Fruit fly (Drosophila melanogaster) whole organism: Measurements from ENCODE around the gene Mesh1.
A peak's percentile ranks its signal among the peaks of the same experiment; 100 is the strongest.

Experiments
- CG8478 ChIP-seq: fragments of >200 bp; optimal IDR thresholded peaks from 2 replicates; lab custom pipeline; 2018; ENCODE audit warnings: inconsistent platforms
- Dll ChIP-seq: fragments of >200 bp; optimal IDR thresholded peaks from 2 replicates; lab custom pipeline; 2017
- EcR ChIP-seq, 2 experiments: fragments of >200 bp; optimal IDR thresholded peaks; 2 replicates each; lab custom pipeline; 2017; ENCODE audit warnings: missing biosample characterization in 2 of 2, missing genetic modification characterization in 2 of 2, missing genetic modification reagents in 2 of 2
- pan ChIP-seq: fragments of >200 bp; optimal IDR thresholded peaks from 2 replicates; lab custom pipeline; 2017
- psq ChIP-seq: fragments of >200 bp; optimal IDR thresholded peaks from 2 replicates; lab custom pipeline; 2017
- usp ChIP-seq: fragments of >200 bp; optimal IDR thresholded peaks from 2 replicates; lab custom pipeline; 2017; ENCODE audit warnings: missing biosample characterization, missing genetic modification characterization, mixed read lengths

Mesh1 gene

dm6 chr3R:29202418-29202817, at the start of gene Mesh1:
Mesh1 (minus strand) TSS chr3R:29202525.
- TF ChIP-seq CG8478, result no peak
- TF ChIP-seq EcR (GFP tag; optimal IDR thresholded peaks at IDR 0.05; lab: Kevin White, UChicago), result no peak
- no peak for TF ChIP-seq pan (lab: Kevin White, UChicago)
- no peak for TF ChIP-seq psq (lab: Kevin White, UChicago)
- no peak for TF ChIP-seq Dll
- TF ChIP-seq usp (GFP tag; lab: Kevin White, UChicago), result no peak

- TF ChIP-seq pan (lab: Kevin White, UChicago), result no peak
- no peak for TF ChIP-seq EcR (GFP tag; optimal IDR thresholded peaks at IDR 0.05; lab: Kevin White, UChicago)
- no peak for TF ChIP-seq CG8478
- TF ChIP-seq Dll, result no peak
- TF ChIP-seq usp (GFP tag; lab: Kevin White, UChicago), result no peak
- no peak for TF ChIP-seq psq (lab: Kevin White, UChicago)
Observed at dm6 chr3R:29251418-29251817, 49.1 kb upstream of the Mesh1 start.

dm6 chr3R:29250272-29251018, 48.1 kb upstream of the Mesh1 start, which contains the start of gene SP1029:
SP1029 (minus strand) TSS chr3R:29250451.
- TF ChIP-seq EcR (GFP tag; optimal IDR thresholded peaks at IDR 0.05; lab: Kevin White, UChicago) (peak in 1 of 2 experiments; percentile 37), Dll (no peak), CG8478 (no peak), psq (lab: Kevin White, UChicago) (no peak)

- TF ChIP-seq psq (lab: Kevin White, UChicago) (no peak), pan (lab: Kevin White, UChicago) (no peak), usp (GFP tag; lab: Kevin White, UChicago) (no peak), EcR (GFP tag; optimal IDR thresholded peaks at IDR 0.05; lab: Kevin White, UChicago) (no peak), CG8478 (no peak), Dll (no peak)
Observed at dm6 chr3R:29244727-29245126, 42.4 kb upstream of the Mesh1 start, which contains the start of gene CG31445. CG31445 (minus strand) TSS chr3R:29244827.

dm6 chr3R:29238623-29239022, 36.3 kb upstream of the Mesh1 start, which contains the start of gene CG11951:
CG11951 (minus strand) TSS chr3R:29238723.
- TF ChIP-seq Dll (no peak), pan (lab: Kevin White, UChicago) (no peak), usp (GFP tag; lab: Kevin White, UChicago) (no peak), EcR (GFP tag; optimal IDR thresholded peaks at IDR 0.05; lab: Kevin White, UChicago) (no peak), CG8478 (no peak), psq (lab: Kevin White, UChicago) (no peak)

- TF ChIP-seq usp (GFP tag; lab: Kevin White, UChicago), result no peak
- TF ChIP-seq psq (lab: Kevin White, UChicago), result no peak
- TF ChIP-seq EcR (GFP tag; optimal IDR thresholded peaks at IDR 0.05; lab: Kevin White, UChicago), result no peak
- TF ChIP-seq Dll, result no peak
- no peak for TF ChIP-seq pan (lab: Kevin White, UChicago)
- TF ChIP-seq CG8478, result no peak
Observed at dm6 chr3R:29230552-29231102, 28.3 kb upstream of the Mesh1 start.

- no peak for TF ChIP-seq Dll
- TF ChIP-seq EcR (GFP tag; optimal IDR thresholded peaks at IDR 0.05; lab: Kevin White, UChicago), result no peak
- no peak for TF ChIP-seq CG8478
- TF ChIP-seq usp (GFP tag; lab: Kevin White, UChicago), result no peak
Observed at dm6 chr3R:29229958-29230357, 27.6 kb upstream of the Mesh1 start.

dm6 chr3R:29228745-29229448, 26.6 kb upstream of the Mesh1 start, which contains the start of gene Usp1:
Usp1 (plus strand) TSS chr3R:29229161.
- no peak for TF ChIP-seq psq (lab: Kevin White, UChicago)
- no peak for TF ChIP-seq Dll
- TF ChIP-seq usp (GFP tag; lab: Kevin White, UChicago), result no peak
- peak; percentile 9 for TF ChIP-seq pan (lab: Kevin White, UChicago)

dm6 chr3R:29227675-29228211, 25.4 kb upstream of the Mesh1 start, which contains the start of gene CG14507:
CG14507 (minus strand) TSS chr3R:29227725.
- no peak for TF ChIP-seq psq (lab: Kevin White, UChicago)
- TF ChIP-seq usp (GFP tag; lab: Kevin White, UChicago), result no peak
- TF ChIP-seq Dll, result no peak
- no peak for TF ChIP-seq CG8478
- no peak for TF ChIP-seq pan (lab: Kevin White, UChicago)
- no peak for TF ChIP-seq EcR (GFP tag; optimal IDR thresholded peaks at IDR 0.05; lab: Kevin White, UChicago)

- TF ChIP-seq psq (lab: Kevin White, UChicago) (no peak), Dll (no peak), EcR (GFP tag; optimal IDR thresholded peaks at IDR 0.05; lab: Kevin White, UChicago) (no peak), pan (lab: Kevin White, UChicago) (no peak), CG8478 (no peak), usp (GFP tag; lab: Kevin White, UChicago) (no peak)
Observed at dm6 chr3R:29222891-29223842, 20.8 kb upstream of the Mesh1 start, which contains the start of the genes Cisd2 and Brd8. Cisd2 (minus strand) TSS chr3R:29223428. Brd8 (plus strand) TSS chr3R:29223485.
